Worm (Caenorhabditis elegans) whole organism, mixed stage, embryonic: ENCODE measurements around the gene Y73B6BL.12.

Experiments used
- M03D4.4 ChIP-seq: sonication (generic microtip); optimal IDR thresholded peaks from 2 replicates; lab custom pipeline; 2017; ENCODE audit warnings: mild to moderate bottlenecking, missing genetic modification characterization, missing compliant biosample characterization
- blmp-1 ChIP-seq: fragments of 150-350 bp; optimal IDR thresholded peaks from 2 replicates; lab custom pipeline; 2014; ENCODE audit warnings: missing biosample characterization, missing genetic modification characterization
- ceh-39 ChIP-seq: fragments of 150-350 bp; optimal IDR thresholded peaks from 2 replicates; lab custom pipeline; 2014; ENCODE audit warnings: missing biosample characterization, missing genetic modification characterization
- ceh-43 ChIP-seq: fragments of 200-800 bp; sonication (Bioruptor generic); optimal IDR thresholded peaks from 2 replicates; lab custom pipeline; 2018; ENCODE audit warnings: mild to moderate bottlenecking, missing genetic modification characterization, moderate library complexity, missing compliant biosample characterization
- ceh-83 ChIP-seq: fragments of 200-800 bp; sonication (Bioruptor generic); optimal IDR thresholded peaks from 2 replicates; lab custom pipeline; 2018; ENCODE audit warnings: mild to moderate bottlenecking, missing genetic modification characterization, missing compliant biosample characterization
- ces-1 ChIP-seq: fragments of 150-350 bp; optimal IDR thresholded peaks from 2 replicates; lab custom pipeline; 2014; ENCODE audit warnings: missing biosample characterization, missing genetic modification reagents, missing genetic modification characterization
- cnd-1 ChIP-seq: fragments of 200-800 bp; sonication (Bioruptor generic); optimal IDR thresholded peaks from 2 replicates; lab custom pipeline; 2018; ENCODE audit warnings: mild to moderate bottlenecking, missing genetic modification characterization, missing compliant biosample characterization
- drap-1 ChIP-seq: fragments of 200-800 bp; sonication (Bioruptor generic); optimal IDR thresholded peaks from 3 replicates; lab custom pipeline; 2018; ENCODE audit warnings: mild to moderate bottlenecking, missing genetic modification characterization, missing compliant biosample characterization
- elt-1 ChIP-seq: sonication (generic microtip); optimal IDR thresholded peaks from 2 replicates; lab custom pipeline; 2017; ENCODE audit warnings: missing genetic modification characterization, mild to moderate bottlenecking, missing compliant biosample characterization, antibody characterized with exemption, moderate library complexity, borderline replicate concordance; ENCODE audit not compliant: insufficient read depth
- elt-3 ChIP-seq: fragments of 150-350 bp; optimal IDR thresholded peaks from 2 replicates; lab custom pipeline; 2014; ENCODE audit warnings: missing biosample characterization, missing genetic modification characterization
- ham-2 ChIP-seq: fragments of 200-800 bp; sonication (Bioruptor generic); optimal IDR thresholded peaks from 2 replicates; lab custom pipeline; 2018; ENCODE audit warnings: mild to moderate bottlenecking, missing genetic modification characterization, missing compliant biosample characterization
- hlh-1 ChIP-seq: fragments of 150-350 bp; optimal IDR thresholded peaks from 2 replicates; lab custom pipeline; 2014; ENCODE audit warnings: missing biosample characterization, missing genetic modification reagents, missing genetic modification characterization
- lin-13 ChIP-seq: fragments of 150-350 bp; optimal IDR thresholded peaks from 2 replicates; lab custom pipeline; 2014; ENCODE audit warnings: missing biosample characterization, missing genetic modification characterization
- lin-32 ChIP-seq: fragments of 200-800 bp; sonication (Bioruptor generic); optimal IDR thresholded peaks from 2 replicates; lab custom pipeline; 2018; ENCODE audit warnings: mild to moderate bottlenecking, missing genetic modification characterization, missing compliant biosample characterization
- lsy-2 ChIP-seq: fragments of 150-350 bp; optimal IDR thresholded peaks from 2 replicates; lab custom pipeline; 2014; ENCODE audit warnings: missing biosample characterization, missing genetic modification characterization
- mep-1 ChIP-seq: fragments of 150-350 bp; optimal IDR thresholded peaks from 2 replicates; lab custom pipeline; 2017; ENCODE audit warnings: missing biosample characterization, missing genetic modification reagents, missing genetic modification characterization, inconsistent platforms
- mls-2 ChIP-seq: sonication (generic microtip); optimal IDR thresholded peaks from 2 replicates; lab custom pipeline; 2016; ENCODE audit warnings: mild to moderate bottlenecking, missing genetic modification characterization, moderate library complexity, missing compliant biosample characterization
- nhr-2 ChIP-seq: fragments of 150-350 bp; optimal IDR thresholded peaks from 2 replicates; lab custom pipeline; 2014; ENCODE audit warnings: missing biosample characterization, missing genetic modification characterization
- nhr-237 ChIP-seq: fragments of 150-350 bp; optimal IDR thresholded peaks from 2 replicates; lab custom pipeline; 2014; ENCODE audit warnings: missing biosample characterization, missing genetic modification characterization
- nhr-28 ChIP-seq: fragments of 150-350 bp; optimal IDR thresholded peaks from 2 replicates; lab custom pipeline; 2014; ENCODE audit warnings: missing biosample characterization, missing genetic modification characterization
- nhr-76 ChIP-seq: sonication (generic microtip); optimal IDR thresholded peaks from 2 replicates; lab custom pipeline; 2017; ENCODE audit warnings: missing biosample characterization, missing genetic modification characterization
- pha-4 ChIP-seq: fragments of 150-350 bp; optimal IDR thresholded peaks from 2 replicates; lab custom pipeline; 2018; ENCODE audit warnings: missing biosample characterization, missing genetic modification reagents, missing genetic modification characterization
- sem-2 ChIP-seq: fragments of 200-800 bp; sonication (Bioruptor generic); optimal IDR thresholded peaks from 2 replicates; lab custom pipeline; 2018; ENCODE audit warnings: mild to moderate bottlenecking, missing genetic modification characterization, missing compliant biosample characterization
- snpc-4 ChIP-seq: fragments of 150-350 bp; optimal IDR thresholded peaks from 2 replicates; lab custom pipeline; 2014; ENCODE audit warnings: missing biosample characterization, missing genetic modification characterization
- sptf-1 ChIP-seq: sonication (generic microtip); optimal IDR thresholded peaks from 2 replicates; lab custom pipeline; 2017; ENCODE audit warnings: mild to moderate bottlenecking, missing genetic modification characterization, moderate library complexity, missing compliant biosample characterization
- tbx-8 ChIP-seq: fragments of 200-800 bp; sonication (Bioruptor generic); optimal IDR thresholded peaks from 2 replicates; lab custom pipeline; 2018; ENCODE audit warnings: mild to moderate bottlenecking, missing genetic modification characterization, moderate library complexity, missing compliant biosample characterization
- unc-120 ChIP-seq: sonication (generic microtip); optimal IDR thresholded peaks from 2 replicates; lab custom pipeline; 2017; ENCODE audit warnings: missing genetic modification characterization, missing compliant biosample characterization; ENCODE audit not compliant: poor library complexity, severe bottlenecking
- unc-39 ChIP-seq: fragments of 150-350 bp; optimal IDR thresholded peaks from 2 replicates; lab custom pipeline; 2014; ENCODE audit warnings: missing biosample characterization, missing genetic modification characterization
- unc-62 ChIP-seq: fragments of 150-350 bp; optimal IDR thresholded peaks from 2 replicates; lab custom pipeline; 2014; ENCODE audit warnings: missing biosample characterization, missing genetic modification reagents, missing genetic modification characterization
- zip-8 ChIP-seq: fragments of 150-350 bp; optimal IDR thresholded peaks from 2 replicates; lab custom pipeline; 2014; ENCODE audit warnings: missing biosample characterization, missing genetic modification characterization

Gene Y73B6BL.12

DNA sequence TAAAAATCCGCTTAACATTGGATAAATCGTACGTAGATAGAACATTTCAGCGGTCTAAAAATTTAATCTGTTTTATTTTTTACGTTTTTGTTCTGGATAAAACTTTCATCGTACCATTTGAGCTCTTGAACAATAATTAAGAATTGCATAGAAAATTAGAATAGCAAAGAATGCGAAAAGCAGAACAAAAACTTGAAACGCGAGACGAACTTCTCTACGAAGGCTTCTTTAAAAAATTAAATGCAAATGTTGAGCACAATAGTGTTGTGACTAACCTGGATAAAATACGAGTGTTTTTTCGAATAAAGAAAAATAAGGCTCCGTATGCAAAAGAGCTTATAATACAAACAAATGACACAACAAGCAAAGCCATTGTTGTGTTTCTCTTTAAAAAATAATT is 17.7 kb downstream of the Y73B6BL.12 start:
- TF ChIP-seq hlh-1 (tag; lab: Kevin White, UChicago), result no peak
- no peak for TF ChIP-seq nhr-2 (tag; lab: Kevin White, UChicago)
- no peak for TF ChIP-seq lin-32 (GFP tag; lab: Kevin White, UChicago)
- no peak for TF ChIP-seq sptf-1
- no peak for TF ChIP-seq unc-120 (tag; lab: Kevin White, UChicago)
- no peak for TF ChIP-seq lin-13
- no peak for TF ChIP-seq elt-3 (tag; lab: Kevin White, UChicago)
- no peak for TF ChIP-seq ham-2 (GFP tag; lab: Kevin White, UChicago)
- no peak for TF ChIP-seq M03D4.4 (tag; lab: Kevin White, UChicago)
- no peak for TF ChIP-seq lsy-2
- no peak for TF ChIP-seq mls-2 (tag; lab: Kevin White, UChicago)

ce11 chrIV:6298253-6298652 is 19.0 kb downstream of the Y73B6BL.12 start, which contains the start of gene srv-27:
Gene srv-27, minus strand, starts transcription at chrIV:6298353.
- TF ChIP-seq M03D4.4 (tag; lab: Kevin White, UChicago) (no peak), unc-39 (tag; lab: Kevin White, UChicago) (no peak), ceh-43 (GFP tag; lab: Kevin White, UChicago) (no peak), cnd-1 (tag; lab: Kevin White, UChicago) (no peak), ham-2 (GFP tag; lab: Kevin White, UChicago) (no peak), blmp-1 (tag; lab: Kevin White, UChicago) (no peak), nhr-2 (tag; lab: Kevin White, UChicago) (no peak)
- TF ChIP-seq, all 35 proteins: peak for 0

DNA sequence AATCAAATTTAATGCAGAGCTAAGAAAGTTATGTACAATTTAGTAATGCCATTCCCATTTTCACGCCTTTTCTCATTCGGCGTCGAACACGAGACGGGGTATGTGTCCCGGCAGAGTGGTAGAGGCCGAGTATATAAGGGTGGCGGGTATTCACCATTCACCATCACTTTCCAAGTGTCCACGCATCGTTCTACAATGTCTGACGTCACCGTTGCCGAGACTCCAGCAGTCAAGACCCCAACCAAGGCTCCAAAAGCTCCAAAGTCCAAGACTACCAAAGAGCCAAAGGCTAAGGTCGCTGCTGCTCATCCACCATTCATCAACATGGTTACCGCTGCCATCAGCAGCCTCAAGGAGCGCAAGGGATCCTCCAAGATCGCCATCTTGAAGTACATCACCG is 23.2 kb downstream of the Y73B6BL.12 start, which contains the start of gene hil-2:
Gene hil-2, plus strand, starts transcription at position 160 of the 400 bp plus-strand sequence.
- TF ChIP-seq zip-8 (tag; lab: Kevin White, UChicago) (peak; percentile 17), ces-1 (GFP tag; lab: Kevin White, UChicago) (no peak), lin-13 (peak; percentile 75), mls-2 (tag; lab: Kevin White, UChicago) (no peak), mep-1 (tag; lab: Kevin White, UChicago) (peak; percentile 61)

DNA sequence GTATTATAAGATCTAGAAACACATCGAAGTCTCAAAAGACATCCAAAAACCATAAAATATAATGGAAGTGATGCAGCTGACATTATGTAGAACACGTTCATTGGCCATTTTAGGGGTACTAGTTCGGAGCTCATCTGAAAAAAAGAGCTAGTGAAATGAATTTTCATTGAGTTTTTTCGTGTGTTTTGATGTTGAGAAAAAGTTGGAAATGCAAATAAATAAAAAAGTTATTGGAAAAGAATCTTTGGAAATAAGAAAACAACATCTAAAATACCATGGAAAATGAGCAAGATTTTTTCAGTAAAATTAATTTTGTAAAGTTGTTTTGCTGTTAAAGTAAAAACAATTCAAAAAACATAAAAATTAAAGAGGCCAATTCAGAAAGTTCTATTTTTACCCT is 26.5 kb downstream of the Y73B6BL.12 start, which contains the start of gene srv-24:
Gene srv-24, minus strand, starts transcription at position 101 of the 400 bp plus-strand sequence.
- TF ChIP-seq sem-2 (GFP tag; lab: Kevin White, UChicago) (no peak), drap-1 (GFP tag; lab: Kevin White, UChicago) (no peak), nhr-28 (tag; lab: Kevin White, UChicago) (no peak), snpc-4 (tag; lab: Kevin White, UChicago) (no peak), mep-1 (tag; lab: Kevin White, UChicago) (no peak), nhr-76 (tag; lab: Kevin White, UChicago) (no peak), ceh-43 (GFP tag; lab: Kevin White, UChicago) (no peak), lsy-2 (no peak), elt-1 (tag; lab: Kevin White, UChicago) (no peak), sptf-1 (no peak), hlh-1 (tag; lab: Kevin White, UChicago) (no peak), pha-4 (tag; lab: Kevin White, UChicago) (no peak), zip-8 (tag; lab: Kevin White, UChicago) (no peak), lin-13 (no peak), mls-2 (tag; lab: Kevin White, UChicago) (no peak), blmp-1 (tag; lab: Kevin White, UChicago) (no peak), lin-32 (GFP tag; lab: Kevin White, UChicago) (no peak), unc-62 (GFP tag; lab: Kevin White, UChicago) (no peak), nhr-237 (tag; lab: Kevin White, UChicago) (no peak), ceh-83 (GFP tag; lab: Kevin White, UChicago) (no peak)

ce11 chrIV:6284277-6284676 is 33.0 kb downstream of the Y73B6BL.12 start, which contains the start of gene ops-1:
Gene ops-1, minus strand, starts transcription at chrIV:6284377.
- no peak for TF ChIP-seq ceh-39 (tag; lab: Kevin White, UChicago)
- TF ChIP-seq nhr-28 (tag; lab: Kevin White, UChicago), result no peak
- TF ChIP-seq nhr-76 (tag; lab: Kevin White, UChicago), result no peak
- TF ChIP-seq drap-1 (GFP tag; lab: Kevin White, UChicago), result no peak
- no peak for TF ChIP-seq elt-1 (tag; lab: Kevin White, UChicago)
- no peak for TF ChIP-seq lsy-2
- no peak for TF ChIP-seq tbx-8 (GFP tag; lab: Kevin White, UChicago)
- TF ChIP-seq unc-39 (tag; lab: Kevin White, UChicago), result no peak
